Worm (Caenorhabditis elegans): ENCODE measurements around the gene snap-29.

DNA sequence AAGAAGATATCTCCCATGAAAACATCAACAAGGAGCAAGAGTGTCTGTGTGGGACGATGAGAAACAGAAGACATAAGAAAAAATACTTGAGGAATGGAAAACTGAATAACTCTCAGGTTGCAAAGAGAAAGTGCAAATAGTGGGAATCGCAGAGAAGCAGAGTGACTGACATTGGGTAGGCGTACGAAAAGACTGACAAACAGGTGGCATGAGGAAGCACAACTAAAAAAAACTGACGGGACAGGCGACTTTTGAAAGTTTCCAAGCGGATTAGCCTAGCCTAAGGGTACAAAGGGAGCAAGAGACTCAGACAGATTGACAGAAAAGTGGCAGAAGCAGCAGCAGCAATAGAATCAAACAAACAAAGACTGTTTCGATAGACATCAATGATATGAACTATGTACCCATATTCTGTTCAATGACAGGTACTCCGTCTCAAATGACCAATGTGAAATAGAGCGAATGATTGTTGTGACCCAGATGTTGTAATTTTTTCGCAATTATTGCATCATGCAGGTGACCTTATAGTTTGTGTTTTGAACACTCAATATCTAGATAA is 41.6 kb upstream of the snap-29 start:
- TF ChIP-seq zag-1 (tag; optimal IDR thresholded peaks at IDR 0.05) (no peak), nhr-11 (tag; optimal IDR thresholded peaks at IDR 0.05) (no peak), nhr-12 (tag; optimal IDR thresholded peaks at IDR 0.05) (no peak), unc-62 (GFP tag; optimal IDR thresholded peaks at IDR 0.05) (no peak), egl-27 (tag; optimal IDR thresholded peaks at IDR 0.05) (no peak), R02D3.7 (tag; optimal IDR thresholded peaks at IDR 0.05) (no peak)
